Fruit fly (Drosophila melanogaster) whole organism: Measurements from ENCODE around the gene Jhbp13.
"Not testable (repeated sequence)": the region's sequence is repeated elsewhere in the genome, so short reads cannot be mapped to it uniquely, and the experiment has no call there.

ENCODE experiments used
- CG8478 ChIP-seq: fragments of >200 bp; optimal IDR thresholded peaks from 2 replicates; lab custom pipeline; 2018; ENCODE audit warnings: inconsistent platforms
- Dll ChIP-seq: fragments of >200 bp; optimal IDR thresholded peaks from 2 replicates; lab custom pipeline; 2017
- EcR ChIP-seq, 2 experiments: fragments of >200 bp; optimal IDR thresholded peaks; 2 replicates each; lab custom pipeline; 2017; ENCODE audit warnings: missing biosample characterization in 2 of 2, missing genetic modification characterization in 2 of 2, missing genetic modification reagents in 2 of 2
- pan ChIP-seq: fragments of >200 bp; optimal IDR thresholded peaks from 2 replicates; lab custom pipeline; 2017
- psq ChIP-seq: fragments of >200 bp; optimal IDR thresholded peaks from 2 replicates; lab custom pipeline; 2017
- usp ChIP-seq: fragments of >200 bp; optimal IDR thresholded peaks from 2 replicates; lab custom pipeline; 2017; ENCODE audit warnings: missing biosample characterization, missing genetic modification characterization, mixed read lengths

Jhbp13 gene

DNA sequence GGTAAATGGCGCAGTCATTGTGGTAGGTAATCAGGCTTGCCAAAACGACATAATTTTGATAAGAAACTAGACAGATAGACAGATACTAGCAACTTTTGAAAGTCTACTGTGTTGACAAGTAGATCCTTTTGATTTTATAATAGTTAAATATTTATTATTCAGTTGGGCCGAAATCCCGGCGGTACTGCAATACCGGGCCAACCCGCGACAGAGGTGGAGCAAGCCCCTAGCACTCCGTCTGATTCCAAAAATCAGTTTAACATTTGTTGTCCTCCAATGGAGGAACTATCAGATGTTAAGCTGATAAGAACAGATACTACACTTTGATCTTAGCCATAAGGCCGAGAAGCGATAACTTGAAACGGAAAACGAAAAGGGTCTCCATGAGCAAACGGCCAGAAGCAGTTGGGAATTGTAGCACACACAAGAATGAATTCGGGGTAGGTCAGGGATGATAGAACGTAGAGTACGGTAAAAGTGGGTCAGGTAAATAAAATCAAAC, 28.0 kb upstream of the Jhbp13 start, which contains the start of gene CG15482:
Gene CG15482 (minus strand): TSS at position 51 of the 502 bp plus-strand sequence.
- TF ChIP-seq EcR (GFP tag; optimal IDR thresholded peaks at IDR 0.05; lab: Kevin White, UChicago); Dll (lab: Kevin White, UChicago); usp (GFP tag; lab: Kevin White, UChicago): not testable (repeated sequence)

DNA sequence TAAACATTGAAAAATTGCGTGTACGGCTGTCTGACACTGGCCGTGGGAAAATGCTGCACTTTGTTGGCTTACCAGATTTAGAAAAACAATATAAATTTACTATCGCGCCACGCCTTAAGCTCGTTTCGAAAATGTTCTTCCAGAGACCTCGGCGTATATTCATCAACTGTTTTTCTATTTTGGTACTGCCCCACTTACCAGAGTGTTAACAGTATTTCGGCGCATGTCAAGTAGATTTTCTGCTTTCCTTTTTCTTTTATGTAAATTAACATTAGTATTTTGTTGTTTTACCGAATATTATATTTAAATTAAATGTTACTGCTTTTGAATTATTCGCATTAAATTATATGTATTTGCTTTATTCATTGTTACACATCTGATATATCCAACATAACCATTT, 24.8 kb upstream of the Jhbp13 start, which contains the start of gene kek4:
Gene kek4 (minus strand): TSS at position 341 of the 400 bp plus-strand sequence.
- TF ChIP-seq Dll (lab: Kevin White, UChicago) (no peak), usp (GFP tag; lab: Kevin White, UChicago) (no peak), EcR (GFP tag; optimal IDR thresholded peaks at IDR 0.05; lab: Kevin White, UChicago) (no peak), CG8478 (lab: Kevin White, UChicago) (no peak), psq (lab: Kevin White, UChicago) (no peak), pan (lab: Kevin White, UChicago) (no peak)

DNA sequence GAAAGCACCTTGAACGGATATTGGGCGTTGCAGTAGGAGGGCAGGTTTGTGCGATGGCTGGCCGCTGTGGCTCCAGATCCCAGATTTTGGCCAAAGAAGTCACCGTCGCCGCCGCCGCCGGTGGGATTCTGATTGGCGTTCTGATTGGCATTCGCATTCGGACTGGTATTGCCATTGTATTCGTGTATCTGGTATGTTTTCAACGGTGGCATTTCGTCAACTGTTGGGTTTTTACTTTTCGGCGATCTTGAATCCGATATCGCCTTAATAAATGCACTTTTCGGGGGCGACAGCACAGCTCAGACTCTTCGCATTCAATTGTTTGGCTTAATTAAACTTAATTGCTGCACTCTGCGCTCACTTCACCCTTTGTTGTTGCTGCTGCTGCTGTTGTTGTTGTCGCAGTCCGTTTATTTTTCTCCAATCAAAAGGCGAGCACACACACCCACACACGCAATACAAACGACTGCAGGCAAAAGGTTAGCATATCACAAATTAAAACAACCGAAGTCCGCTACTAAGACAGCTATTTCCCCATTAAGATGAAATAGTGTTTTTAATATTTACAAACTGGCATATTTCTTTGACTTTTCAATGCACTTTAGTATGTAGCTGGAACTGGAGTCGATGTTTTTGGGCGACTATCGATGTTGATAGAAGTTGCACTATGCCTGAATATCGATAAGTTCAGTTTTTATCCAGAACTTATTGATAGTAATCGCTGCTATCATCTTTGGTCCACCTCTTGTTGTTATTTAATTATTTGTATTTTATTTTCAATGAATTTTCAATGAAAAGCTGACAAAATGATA, 20.3 kb upstream of the Jhbp13 start, which contains the start of the genes CG9426 and mRF1:
Gene CG9426 (minus strand): TSS at position 643 of the 812 bp plus-strand sequence.
Gene mRF1 (plus strand): TSS at position 699 of the 812 bp plus-strand sequence.
- TF ChIP-seq EcR (GFP tag; optimal IDR thresholded peaks at IDR 0.05; lab: Kevin White, UChicago), result no peak
- no peak for TF ChIP-seq CG8478 (lab: Kevin White, UChicago)
- no peak for TF ChIP-seq pan (lab: Kevin White, UChicago)
- no peak for TF ChIP-seq psq (lab: Kevin White, UChicago)
- no peak for TF ChIP-seq Dll (lab: Kevin White, UChicago)
- TF ChIP-seq usp (GFP tag; lab: Kevin White, UChicago), result no peak

DNA sequence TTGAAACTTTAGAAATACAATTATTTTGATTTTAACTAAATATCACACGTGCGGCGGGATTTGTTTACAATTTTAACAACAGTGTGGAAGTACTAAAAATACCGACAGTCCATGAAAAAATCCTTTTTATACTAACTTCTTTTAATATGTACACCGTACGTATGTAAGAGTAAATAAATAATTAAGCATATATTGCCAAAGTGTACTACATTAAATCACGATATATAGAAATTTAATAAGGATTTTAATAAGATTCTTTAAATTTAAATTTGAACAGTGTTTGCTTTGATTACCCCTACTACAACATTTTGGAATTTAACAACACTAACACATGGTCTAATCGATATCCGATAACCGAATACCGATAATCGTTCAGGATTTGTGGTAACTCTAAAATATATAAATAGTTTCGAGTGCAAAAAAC, 17.6 kb upstream of the Jhbp13 start, which contains the start of the genes Ski6 and CG16812:
Gene Ski6 (minus strand): TSS at position 205 of the 424 bp plus-strand sequence.
Gene CG16812 (plus strand): TSS at position 363 of the 424 bp plus-strand sequence.
- TF ChIP-seq pan (lab: Kevin White, UChicago) (no peak), usp (GFP tag; lab: Kevin White, UChicago) (no peak), Dll (lab: Kevin White, UChicago) (no peak), psq (lab: Kevin White, UChicago) (no peak), EcR (GFP tag; optimal IDR thresholded peaks at IDR 0.05; lab: Kevin White, UChicago) (no peak), CG8478 (lab: Kevin White, UChicago) (no peak)

DNA sequence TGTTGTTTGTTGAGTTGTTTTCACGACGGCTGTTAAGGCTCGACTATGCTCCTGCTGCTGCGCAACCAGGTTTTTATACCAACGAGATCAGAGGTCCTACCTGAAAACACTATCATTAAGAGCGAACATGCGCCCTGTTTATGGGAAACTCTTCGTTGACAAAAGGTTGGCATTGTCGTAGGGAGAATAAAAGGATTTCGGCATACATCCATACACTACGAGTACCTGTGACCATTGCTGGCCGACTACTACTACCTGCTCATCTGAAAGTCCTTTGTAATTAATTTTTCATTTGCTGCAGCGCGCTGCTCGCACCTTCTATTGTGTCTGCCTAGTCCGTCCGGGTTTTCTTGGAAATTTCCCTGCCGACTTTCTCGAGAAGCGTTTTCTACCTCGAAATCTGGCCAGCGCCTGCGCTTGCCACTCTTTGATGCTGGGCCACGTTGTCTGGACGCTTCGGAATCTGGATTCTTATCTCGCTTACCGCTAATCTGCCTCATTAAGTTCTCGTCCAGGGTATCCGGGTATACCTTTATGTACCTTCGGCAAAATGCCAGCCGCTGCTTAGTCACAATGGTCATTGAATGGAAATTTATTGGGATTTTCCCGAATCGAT, 14.5 kb upstream of the Jhbp13 start, which contains the start of gene CG15480:
Gene CG15480 (minus strand): TSS at position 51 of the 616 bp plus-strand sequence.
- TF ChIP-seq Dll (lab: Kevin White, UChicago) (no peak), psq (lab: Kevin White, UChicago) (no peak), EcR (GFP tag; optimal IDR thresholded peaks at IDR 0.05; lab: Kevin White, UChicago) (no peak), usp (GFP tag; lab: Kevin White, UChicago) (no peak)

DNA sequence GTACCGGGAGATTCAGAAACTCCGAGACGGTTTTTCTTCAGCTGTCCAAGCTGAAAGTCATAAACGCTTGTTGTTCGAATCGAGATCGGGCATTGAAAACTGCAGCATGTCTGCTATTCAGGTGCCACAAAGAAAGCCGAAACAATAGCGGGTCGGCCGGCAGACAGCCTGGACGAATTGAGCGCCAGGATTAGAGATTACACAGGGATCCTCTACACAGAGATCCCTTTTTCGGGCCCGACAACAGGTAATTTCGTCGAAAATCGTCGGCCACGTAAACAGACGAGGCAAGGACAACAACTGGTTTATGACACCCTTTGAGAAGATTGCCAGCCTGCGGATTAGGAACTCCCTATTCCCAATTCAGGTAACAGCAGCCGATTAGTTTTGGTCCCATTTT, 12.5 kb upstream of the Jhbp13 start, which contains the start of gene CG16813:
Gene CG16813 (plus strand): TSS at position 288 of the 400 bp plus-strand sequence.
- TF ChIP-seq CG8478 (lab: Kevin White, UChicago) (no peak), EcR (GFP tag; optimal IDR thresholded peaks at IDR 0.05; lab: Kevin White, UChicago) (no peak)

DNA sequence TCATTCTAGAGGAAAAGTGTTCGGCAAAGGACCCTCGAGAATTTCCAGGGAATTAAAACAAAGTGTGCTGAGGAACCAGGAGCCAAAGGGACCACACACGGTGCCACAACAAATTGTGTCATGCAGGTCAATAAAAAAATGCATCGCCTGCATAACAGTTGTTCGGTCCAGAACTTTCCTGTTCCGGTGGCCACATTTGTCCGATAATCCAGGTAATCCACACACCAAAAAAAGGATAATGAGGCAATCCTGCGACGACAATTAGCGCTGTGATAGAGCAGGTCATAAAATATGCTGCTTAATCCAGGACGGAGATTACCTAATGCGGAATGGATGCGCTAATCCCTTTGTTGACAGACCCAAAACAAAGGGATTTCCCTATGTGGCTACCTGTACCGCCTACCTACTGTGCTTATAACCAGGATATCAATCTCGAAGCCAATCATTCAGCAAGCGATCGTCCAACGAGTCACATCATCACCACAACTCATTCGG, 10.4 kb upstream of the Jhbp13 start, which contains the start of gene CG16815:
Gene CG16815 (plus strand): TSS at position 445 of the 495 bp plus-strand sequence.
- no peak for TF ChIP-seq usp (GFP tag; lab: Kevin White, UChicago)
- TF ChIP-seq pan (lab: Kevin White, UChicago), result no peak
- no peak for TF ChIP-seq psq (lab: Kevin White, UChicago)
- no peak for TF ChIP-seq EcR (GFP tag; optimal IDR thresholded peaks at IDR 0.05; lab: Kevin White, UChicago)
- TF ChIP-seq CG8478 (lab: Kevin White, UChicago), result no peak
- TF ChIP-seq Dll (lab: Kevin White, UChicago), result no peak

DNA sequence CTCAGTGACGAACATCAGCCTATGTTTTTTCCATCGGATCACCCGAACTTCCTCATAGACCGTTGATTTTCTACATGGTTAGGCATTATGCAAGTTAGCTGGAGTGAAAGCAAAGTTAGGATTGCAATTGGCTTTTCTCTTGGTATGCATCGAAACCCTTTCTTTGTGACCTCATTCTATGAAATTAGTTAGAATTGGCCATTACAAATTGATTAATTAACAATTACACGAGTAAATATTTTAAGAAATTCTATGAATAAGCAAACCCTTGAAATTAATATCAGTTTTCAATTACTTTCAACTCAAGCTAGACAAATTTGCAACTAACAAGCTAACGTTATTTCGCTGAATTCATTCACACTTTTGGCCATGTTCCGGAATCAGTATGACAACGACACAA, 8.1 kb upstream of the Jhbp13 start, which contains the start of gene Prosalpha6T:
Gene Prosalpha6T (plus strand): TSS at position 301 of the 400 bp plus-strand sequence.
- TF ChIP-seq pan (lab: Kevin White, UChicago) (no peak), psq (lab: Kevin White, UChicago) (no peak), usp (GFP tag; lab: Kevin White, UChicago) (no peak), Dll (lab: Kevin White, UChicago) (no peak), EcR (GFP tag; optimal IDR thresholded peaks at IDR 0.05; lab: Kevin White, UChicago) (no peak), CG8478 (lab: Kevin White, UChicago) (no peak)

DNA sequence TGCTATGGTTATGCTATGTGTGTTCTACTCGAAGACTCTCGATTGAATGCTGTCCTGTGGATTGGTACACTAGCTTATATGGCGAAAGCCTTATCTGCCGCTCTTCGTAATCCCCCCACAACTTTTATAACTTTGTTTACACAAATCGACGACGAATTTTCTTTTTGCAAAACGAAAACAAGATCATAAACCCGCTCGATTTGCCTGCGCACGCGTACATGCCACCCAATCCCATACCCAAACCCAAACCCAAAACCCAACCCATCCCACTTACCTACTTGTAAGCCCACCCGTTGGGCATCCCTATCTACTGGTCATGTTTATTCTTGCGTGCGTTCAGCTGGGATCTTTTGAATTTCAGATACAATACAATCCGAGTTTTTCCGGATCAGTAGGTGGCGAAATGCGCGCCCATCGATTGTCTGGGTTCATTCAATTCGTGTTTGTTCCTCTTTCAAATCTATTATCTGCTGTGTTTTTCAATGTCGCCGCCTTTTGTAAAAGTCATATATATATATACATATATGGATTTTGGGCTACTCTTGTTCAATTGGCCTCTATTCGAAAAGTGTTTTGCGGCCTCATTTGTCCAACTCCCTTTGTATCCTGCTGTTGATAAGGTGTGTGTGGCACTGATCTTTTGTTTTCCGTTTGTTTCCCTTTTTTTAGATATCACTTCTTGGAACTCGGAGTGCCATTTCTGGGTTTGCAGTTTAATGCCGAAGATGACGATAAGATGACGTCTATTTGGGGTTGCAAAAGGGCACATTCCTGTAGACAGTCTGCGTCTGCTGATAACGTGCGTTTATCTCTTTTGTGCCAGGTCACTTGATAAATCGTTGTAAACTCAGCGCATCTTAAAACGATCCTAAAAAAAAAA, 4.9 kb upstream of the Jhbp13 start, which contains the start of gene Mabi:
Gene Mabi (minus strand): TSS at position 51 of the 880 bp plus-strand sequence.
- no peak for TF ChIP-seq Dll (lab: Kevin White, UChicago)
- TF ChIP-seq EcR (GFP tag; optimal IDR thresholded peaks at IDR 0.05; lab: Kevin White, UChicago), result no peak
- no peak for TF ChIP-seq usp (GFP tag; lab: Kevin White, UChicago)
- TF ChIP-seq CG8478 (lab: Kevin White, UChicago), result no peak
- TF ChIP-seq psq (lab: Kevin White, UChicago), result no peak

DNA sequence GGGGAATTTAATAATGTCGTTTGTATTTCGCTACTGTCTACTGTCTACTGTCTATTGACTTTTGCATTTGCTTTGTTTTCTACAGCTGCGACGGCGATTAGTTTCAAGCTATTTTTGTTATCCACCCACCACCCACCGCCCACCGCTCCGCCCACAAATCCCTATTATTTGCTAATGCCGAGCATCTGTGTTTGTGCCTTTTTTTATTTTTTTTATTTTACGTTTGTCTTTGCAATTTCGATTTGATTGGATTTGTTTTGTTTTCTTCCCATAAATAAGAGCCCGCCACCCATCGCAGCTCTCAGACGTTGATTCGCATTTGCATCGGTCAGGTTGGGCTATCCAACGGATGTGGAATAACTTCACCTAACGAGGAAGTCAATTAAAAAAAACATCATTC, 3.6 kb upstream of the Jhbp13 start, which contains the start of gene Jhbp14:
Gene Jhbp14 (plus strand): TSS at position 301 of the 400 bp plus-strand sequence.
- TF ChIP-seq usp (GFP tag; lab: Kevin White, UChicago), result no peak
- no peak for TF ChIP-seq Dll (lab: Kevin White, UChicago)
- no peak for TF ChIP-seq CG8478 (lab: Kevin White, UChicago)
- TF ChIP-seq EcR (GFP tag; optimal IDR thresholded peaks at IDR 0.05; lab: Kevin White, UChicago), result no peak
- no peak for TF ChIP-seq psq (lab: Kevin White, UChicago)
- no peak for TF ChIP-seq pan (lab: Kevin White, UChicago)
